Worm (Caenorhabditis elegans): ENCODE measurements around the gene ZK742.6.

Gene ZK742.6

ce11 chrV:7837809-7838208 is 23.1 kb upstream of the ZK742.6 start, which contains the start of gene ttr-33:
TSS of gene ttr-33 (minus strand) at chrV:7837909.
- TF ChIP-seq ceh-16 (tag; optimal IDR thresholded peaks at IDR 0.05) (no peak), pha-4 (tag; optimal IDR thresholded peaks at IDR 0.05) (peak; percentile 50)

- TF ChIP-seq mml-1 (tag; optimal IDR thresholded peaks at IDR 0.05) (no peak), elt-3 (tag; optimal IDR thresholded peaks at IDR 0.05) (peak in 2 of 3 experiments; percentile 29 to 50), nhr-23 (tag; optimal IDR thresholded peaks at IDR 0.05) (peak; percentile 71)
Observed at ce11 chrV:7836911-7837310, 22.2 kb upstream of the ZK742.6 start, which contains the start of gene txt-5. TSS of gene txt-5 (minus strand) at chrV:7837134.

ce11 chrV:7830952-7831351 is 16.2 kb upstream of the ZK742.6 start:
- TF ChIP-seq mml-1 (tag; optimal IDR thresholded peaks at IDR 0.05) (no peak), unc-39 (tag; optimal IDR thresholded peaks at IDR 0.05) (no peak), R02D3.7 (tag; optimal IDR thresholded peaks at IDR 0.05) (no peak), ZK546.5 (tag; optimal IDR thresholded peaks at IDR 0.05) (no peak), nhr-77 (tag; optimal IDR thresholded peaks at IDR 0.05) (no peak), nhr-11 (tag; optimal IDR thresholded peaks at IDR 0.05) (no peak), skn-1 (tag; optimal IDR thresholded peaks at IDR 0.05) (no peak), nhr-12 (tag; optimal IDR thresholded peaks at IDR 0.05) (no peak), nhr-43 (tag; optimal IDR thresholded peaks at IDR 0.05; ENCODE audit: poor library complexity, severe bottlenecking) (no peak), fkh-2 (tag; optimal IDR thresholded peaks at IDR 0.05) (no peak)

ce11 chrV:7826917-7827316 is 12.2 kb upstream of the ZK742.6 start, which contains the start of gene mig-6:
TSS of gene mig-6 (plus strand) at chrV:7827217.
- TF ChIP-seq sea-2 (GFP tag; optimal IDR thresholded peaks at IDR 0.05) (no peak), lsy-12 (tag; optimal IDR thresholded peaks at IDR 0.05) (no peak), egl-5 (tag; optimal IDR thresholded peaks at IDR 0.05) (no peak), ztf-11 (tag; optimal IDR thresholded peaks at IDR 0.05) (no peak), R02D3.7 (tag; optimal IDR thresholded peaks at IDR 0.05) (no peak), nfya-1 (tag; optimal IDR thresholded peaks at IDR 0.05; ENCODE audit: insufficient read depth) (no peak), elt-2 (tag; optimal IDR thresholded peaks at IDR 0.05) (no peak), nhr-23 (tag; optimal IDR thresholded peaks at IDR 0.05) (no peak), aly-2 (tag; optimal IDR thresholded peaks at IDR 0.05) (no peak), lin-39 (tag; optimal IDR thresholded peaks at IDR 0.05) (no peak), zag-1 (tag; optimal IDR thresholded peaks at IDR 0.05) (no peak), ceh-28 (tag; optimal IDR thresholded peaks at IDR 0.05) (no peak), ama-1 (optimal IDR thresholded peaks at IDR 0.05) (no peak), nhr-11 (tag; optimal IDR thresholded peaks at IDR 0.05) (no peak), nhr-28 (tag; optimal IDR thresholded peaks at IDR 0.05) (no peak), nhr-25 (tag; optimal IDR thresholded peaks at IDR 0.05) (no peak), snpc-4 (tag; optimal IDR thresholded peaks at IDR 0.05) (no peak), daf-12 (tag; optimal IDR thresholded peaks at IDR 0.05) (no peak)

ce11 chrV:7826362-7826761 is 11.6 kb upstream of the ZK742.6 start:
- TF ChIP-seq nhr-77 (tag; optimal IDR thresholded peaks at IDR 0.05), result no peak
- TF ChIP-seq nhr-28 (tag; optimal IDR thresholded peaks at IDR 0.05), result no peak
- no peak for TF ChIP-seq egl-5 (tag; optimal IDR thresholded peaks at IDR 0.05)
- TF ChIP-seq ceh-82 (tag; optimal IDR thresholded peaks at IDR 0.05), result no peak
- no peak for TF ChIP-seq daf-12 (tag; optimal IDR thresholded peaks at IDR 0.05)
- no peak for TF ChIP-seq nhr-67 (tag; optimal IDR thresholded peaks at IDR 0.05)
- no peak for TF ChIP-seq elt-2 (tag; optimal IDR thresholded peaks at IDR 0.05)
- no peak for TF ChIP-seq nhr-11 (tag; optimal IDR thresholded peaks at IDR 0.05)
- TF ChIP-seq ceh-28 (tag; optimal IDR thresholded peaks at IDR 0.05), result no peak
- TF ChIP-seq nhr-76 (tag; optimal IDR thresholded peaks at IDR 0.05), result no peak
- no peak for TF ChIP-seq zag-1 (tag; optimal IDR thresholded peaks at IDR 0.05)
- no peak for TF ChIP-seq mdl-1 (tag; optimal IDR thresholded peaks at IDR 0.05)
- TF ChIP-seq egl-27 (tag; optimal IDR thresholded peaks at IDR 0.05), result no peak
- no peak for TF ChIP-seq snpc-4 (tag; optimal IDR thresholded peaks at IDR 0.05)
- no peak for TF ChIP-seq lin-39 (tag; optimal IDR thresholded peaks at IDR 0.05)
- no peak for TF ChIP-seq aly-2 (tag; optimal IDR thresholded peaks at IDR 0.05)
- TF ChIP-seq ztf-4 (tag; optimal IDR thresholded peaks at IDR 0.05), result no peak
- no peak for TF ChIP-seq skn-1 (tag; optimal IDR thresholded peaks at IDR 0.05)
